Worm (Caenorhabditis elegans) whole organism, early embryonic: Measurements from ENCODE around the gene eef-1B.1.

Experiments
- B0310.2 ChIP-seq: sonication (generic microtip); optimal IDR thresholded peaks from 2 replicates; lab custom pipeline; 2016; ENCODE audit warnings: mild to moderate bottlenecking, missing genetic modification characterization, missing compliant biosample characterization
- F13C5.2 ChIP-seq: sonication (generic microtip); optimal IDR thresholded peaks from 2 replicates; lab custom pipeline; 2017; ENCODE audit warnings: mild to moderate bottlenecking, missing genetic modification characterization, inconsistent platforms, missing compliant biosample characterization
- ama-1 ChIP-seq: fragments of 150-350 bp; optimal IDR thresholded peaks from 2 replicates; lab custom pipeline; 2014
- flt-1 ChIP-seq: fragments of 200-800 bp; sonication (Bioruptor generic); IDR thresholded peaks from 2 replicates; pipeline ENCODE4 v1.3.6; 2022; ENCODE audit warnings: missing genetic modification characterization, missing compliant biosample characterization
- hmg-4 ChIP-seq: fragments of 200-800 bp; sonication (Bioruptor generic); optimal IDR thresholded peaks from 2 replicates; lab custom pipeline; 2018; ENCODE audit warnings: mild to moderate bottlenecking, missing genetic modification characterization, missing compliant biosample characterization
- scrt-1 ChIP-seq: fragments of 200-800 bp; sonication (Bioruptor generic); IDR thresholded peaks from 2 replicates; pipeline ENCODE4 v1.3.6; 2022; ENCODE audit warnings: missing genetic modification characterization, missing compliant biosample characterization
- tbx-11 ChIP-seq: fragments of 200-800 bp; sonication (Bioruptor generic); IDR thresholded peaks from 2 replicates; pipeline ENCODE4 v1.3.6; 2022; ENCODE audit warnings: missing genetic modification characterization, missing compliant biosample characterization
- tra-4 ChIP-seq: sonication (generic microtip); optimal IDR thresholded peaks from 2 replicates; lab custom pipeline; 2017; ENCODE audit warnings: missing genetic modification characterization, missing compliant biosample characterization

DNA sequence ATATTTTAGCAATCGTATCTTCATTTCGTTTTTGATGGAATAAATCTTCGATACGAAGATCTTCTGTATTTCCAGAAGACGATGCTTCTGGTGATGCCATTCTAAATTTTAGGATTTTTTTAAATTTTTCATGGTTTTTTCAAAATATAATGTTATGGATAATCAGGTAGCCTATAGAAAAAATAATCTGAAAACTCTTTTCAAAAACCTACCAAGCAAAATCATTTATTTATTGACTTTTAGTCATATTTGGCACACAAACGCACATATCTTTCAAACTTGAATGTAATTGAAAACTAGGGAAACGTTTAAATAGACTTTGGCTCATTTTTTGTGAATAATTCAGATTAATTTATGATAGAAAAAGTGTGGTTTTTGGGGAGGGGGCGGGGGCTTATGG lies 43.3 kb upstream of the eef-1B.1 start, which contains the start of gene F44B9.5:
- TF ChIP-seq flt-1 (GFP tag; lab: Robert Waterston, UW): no peak
- TF ChIP-seq hmg-4 (GFP tag; lab: Kevin White, UChicago): no peak
- TF ChIP-seq ama-1 (lab: Kevin White, UChicago): no peak
- TF ChIP-seq tbx-11 (GFP tag; lab: Robert Waterston, UW): no peak
- no peak for TF ChIP-seq tra-4 (tag; lab: Kevin White, UChicago)
- no peak for TF ChIP-seq B0310.2
- TF ChIP-seq F13C5.2 (tag; lab: Kevin White, UChicago): no peak
- no peak for TF ChIP-seq scrt-1 (GFP tag; lab: Robert Waterston, UW)
